Fruit fly (Drosophila melanogaster) whole organism: ENCODE data around the gene Ugt37D1.

ENCODE experiments used
- EcR ChIP-seq, 2 experiments: fragments of >200 bp; optimal IDR thresholded peaks; 2 replicates each; lab custom pipeline; 2017; ENCODE audit warnings: missing biosample characterization in 2 of 2, missing genetic modification characterization in 2 of 2, missing genetic modification reagents in 2 of 2
- pan ChIP-seq: fragments of >200 bp; optimal IDR thresholded peaks from 2 replicates; lab custom pipeline; 2017
- psq ChIP-seq: fragments of >200 bp; optimal IDR thresholded peaks from 2 replicates; lab custom pipeline; 2017
- usp ChIP-seq: fragments of >200 bp; optimal IDR thresholded peaks from 2 replicates; lab custom pipeline; 2017; ENCODE audit warnings: missing biosample characterization, missing genetic modification characterization, mixed read lengths

dm6 chr2L:16796104-16796645 lies 2.6 kb upstream of the Ugt37D1 start, which contains the start of gene Ugt37E1:
- TF ChIP-seq pan (lab: Kevin White, UChicago) (no peak), psq (lab: Kevin White, UChicago) (no peak), EcR (GFP tag; optimal IDR thresholded peaks at IDR 0.05; lab: Kevin White, UChicago) (no peak), usp (GFP tag; lab: Kevin White, UChicago) (no peak)
